Worm (Caenorhabditis elegans): Measurements from ENCODE around the gene fbxb-6.
A peak's percentile ranks its signal among the peaks of the same experiment; 100 is the strongest.

The fbxb-6 gene

DNA sequence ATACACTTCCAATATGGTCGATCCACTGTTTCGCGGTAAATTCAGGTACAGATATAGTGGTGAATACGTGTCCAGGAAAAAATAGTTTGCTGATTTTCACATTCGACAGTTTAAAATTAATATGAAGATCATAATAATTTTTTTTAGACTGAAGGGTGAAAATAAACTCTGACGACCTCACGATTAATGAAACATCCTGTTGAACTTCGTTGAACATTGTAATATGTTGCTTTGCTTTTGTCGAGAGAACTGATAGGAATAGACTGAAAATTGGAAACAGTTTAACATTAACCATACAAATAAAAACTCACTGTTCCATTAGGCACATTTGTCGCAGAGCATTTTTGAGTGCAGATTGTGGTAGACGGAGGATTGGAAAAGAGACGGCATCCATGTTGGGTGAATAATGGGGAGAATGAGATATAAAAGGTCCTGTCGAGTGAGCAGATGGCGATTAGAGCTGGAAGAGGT lies 28.9 kb downstream of the fbxb-6 start, which contains the start of gene fbxb-37:
Gene fbxb-37 (minus strand): TSS at position 421 of the 471 bp plus-strand sequence.
- no peak for TF ChIP-seq fos-1 (tag; optimal IDR thresholded peaks at IDR 0.05)
- no peak for TF ChIP-seq nhr-12 (tag; optimal IDR thresholded peaks at IDR 0.05)
- TF ChIP-seq zag-1 (tag; optimal IDR thresholded peaks at IDR 0.05), result no peak

ce11 chrII:2094924-2095650 lies 30.5 kb downstream of the fbxb-6 start, which contains the start of gene T16A1.2:
Gene T16A1.2, plus strand, starts transcription at chrII:2095600.
- TF ChIP-seq elt-3 (tag; optimal IDR thresholded peaks at IDR 0.05) (no peak), nhr-77 (tag; optimal IDR thresholded peaks at IDR 0.05) (no peak), pqm-1 (tag; optimal IDR thresholded peaks at IDR 0.05) (no peak), egl-27 (tag; optimal IDR thresholded peaks at IDR 0.05) (no peak), egl-5 (tag; optimal IDR thresholded peaks at IDR 0.05) (no peak), ZK546.5 (tag; optimal IDR thresholded peaks at IDR 0.05) (no peak), zag-1 (tag; optimal IDR thresholded peaks at IDR 0.05) (no peak), ztf-11 (tag; optimal IDR thresholded peaks at IDR 0.05) (no peak), nhr-12 (tag; optimal IDR thresholded peaks at IDR 0.05) (no peak), nhr-43 (tag; optimal IDR thresholded peaks at IDR 0.05; ENCODE audit: poor library complexity, severe bottlenecking) (no peak)

DNA sequence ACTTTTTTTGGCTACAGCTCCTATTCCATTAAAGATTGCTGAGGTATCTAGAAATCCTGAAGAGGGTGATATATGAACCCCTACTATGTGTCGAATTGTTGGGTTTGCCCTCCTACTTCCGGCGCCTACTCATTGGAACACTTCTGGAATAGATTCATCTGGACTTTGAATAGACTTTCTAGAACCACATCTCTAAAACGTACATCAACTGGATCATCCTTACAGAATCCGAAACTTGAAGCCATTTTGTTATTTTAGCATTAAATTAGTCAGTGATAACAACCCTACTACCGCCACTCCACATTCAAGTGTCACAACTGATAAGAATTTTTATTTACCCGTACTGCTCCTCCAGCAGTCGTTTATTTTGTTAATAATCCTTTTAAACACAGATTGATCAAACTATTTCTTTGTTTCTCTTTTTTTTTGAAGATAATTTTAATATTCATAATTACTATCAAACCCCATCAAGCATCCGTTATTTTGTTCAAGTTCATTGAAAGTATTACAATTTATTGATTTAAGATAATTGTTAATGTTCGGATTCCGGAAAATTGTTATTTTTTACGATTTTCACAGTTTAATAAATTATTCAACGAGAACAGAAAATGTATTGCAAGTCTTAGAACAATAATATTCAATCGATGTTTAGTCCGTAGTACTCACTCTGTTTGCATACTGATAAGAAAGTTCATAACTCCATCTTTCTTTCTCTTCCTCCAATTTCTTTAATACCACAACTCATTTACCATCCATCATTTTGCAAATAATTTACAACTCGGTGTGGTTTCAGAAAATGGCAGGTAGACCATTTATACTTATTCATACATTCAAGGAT lies 34.8 kb downstream of the fbxb-6 start, which contains the start of gene math-42:
Gene math-42 (plus strand): TSS at position 788 of the 838 bp plus-strand sequence.
- no peak for TF ChIP-seq ceh-16 (tag; optimal IDR thresholded peaks at IDR 0.05)
- TF ChIP-seq skn-1 (tag; optimal IDR thresholded peaks at IDR 0.05), result no peak
- TF ChIP-seq nhr-11 (tag; optimal IDR thresholded peaks at IDR 0.05), result no peak
- no peak for TF ChIP-seq ceh-28 (tag; optimal IDR thresholded peaks at IDR 0.05)
- TF ChIP-seq aly-2 (tag; optimal IDR thresholded peaks at IDR 0.05), result no peak
- no peak for TF ChIP-seq hmg-11 (tag; optimal IDR thresholded peaks at IDR 0.05)
- TF ChIP-seq elt-2 (tag; optimal IDR thresholded peaks at IDR 0.05), result peak; percentile 60

- TF ChIP-seq aly-2 (tag; optimal IDR thresholded peaks at IDR 0.05), result no peak
- no peak for TF ChIP-seq ZK546.5 (tag; optimal IDR thresholded peaks at IDR 0.05)
- no peak for TF ChIP-seq elt-3 (tag; optimal IDR thresholded peaks at IDR 0.05)
- no peak for TF ChIP-seq mml-1 (tag; optimal IDR thresholded peaks at IDR 0.05)
- TF ChIP-seq unc-62 (GFP tag; optimal IDR thresholded peaks at IDR 0.05), result no peak
- TF ChIP-seq zag-1 (tag; optimal IDR thresholded peaks at IDR 0.05), result no peak
- no peak for TF ChIP-seq nhr-23 (tag; optimal IDR thresholded peaks at IDR 0.05)
- no peak for TF ChIP-seq nhr-76 (tag; optimal IDR thresholded peaks at IDR 0.05)
- TF ChIP-seq ceh-16 (tag; optimal IDR thresholded peaks at IDR 0.05), result no peak
- TF ChIP-seq snpc-4 (tag; optimal IDR thresholded peaks at IDR 0.05), result no peak
- TF ChIP-seq fkh-2 (tag; optimal IDR thresholded peaks at IDR 0.05), result no peak
- no peak for TF ChIP-seq jun-1 (tag; optimal IDR thresholded peaks at IDR 0.05)
- no peak for TF ChIP-seq fos-1 (tag; optimal IDR thresholded peaks at IDR 0.05)
- TF ChIP-seq mdl-1 (tag; optimal IDR thresholded peaks at IDR 0.05), result no peak
- TF ChIP-seq nhr-237 (tag; optimal IDR thresholded peaks at IDR 0.05), result no peak
- no peak for TF ChIP-seq daf-12 (tag; optimal IDR thresholded peaks at IDR 0.05)
- TF ChIP-seq nhr-67 (tag; optimal IDR thresholded peaks at IDR 0.05), result no peak
Measured at ce11 chrII:2108295-2108694, 43.7 kb downstream of the fbxb-6 start, which contains the start of gene R52.4. Gene R52.4, minus strand, starts transcription at chrII:2108395.

DNA sequence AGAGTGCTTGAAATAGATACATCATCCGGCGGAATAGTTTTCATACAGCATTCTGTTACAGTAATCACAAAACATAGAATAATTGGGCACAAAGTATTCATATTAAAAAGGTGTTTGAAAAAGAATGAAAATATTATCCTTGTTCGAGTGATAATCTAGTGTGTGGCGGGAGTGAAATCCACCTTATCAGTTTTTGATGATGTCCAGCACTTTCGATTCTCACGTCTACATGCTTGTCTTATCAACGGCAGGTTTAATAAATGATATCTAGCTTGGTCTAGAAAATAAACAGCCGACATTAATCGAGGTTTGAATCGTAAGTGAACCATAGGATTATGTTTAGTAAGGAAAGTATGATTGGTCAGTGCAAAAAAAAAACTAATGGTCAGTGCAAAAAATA lies 45.3 kb downstream of the fbxb-6 start, which contains the start of gene R52.5:
Gene R52.5 (minus strand): TSS at position 101 of the 400 bp plus-strand sequence.
- TF ChIP-seq fkh-2 (tag; optimal IDR thresholded peaks at IDR 0.05) (no peak), ceh-16 (tag; optimal IDR thresholded peaks at IDR 0.05) (no peak), nhr-28 (tag; optimal IDR thresholded peaks at IDR 0.05) (no peak), nhr-76 (tag; optimal IDR thresholded peaks at IDR 0.05) (no peak), ZK546.5 (tag; optimal IDR thresholded peaks at IDR 0.05) (no peak), ama-1 (optimal IDR thresholded peaks at IDR 0.05) (no peak), ceh-28 (tag; optimal IDR thresholded peaks at IDR 0.05) (no peak), lin-15B (tag; optimal IDR thresholded peaks at IDR 0.05) (no peak), unc-62 (GFP tag; optimal IDR thresholded peaks at IDR 0.05) (no peak), nhr-11 (tag; optimal IDR thresholded peaks at IDR 0.05) (no peak), mdl-1 (tag; optimal IDR thresholded peaks at IDR 0.05) (no peak), jun-1 (tag; optimal IDR thresholded peaks at IDR 0.05) (no peak), lin-39 (tag; optimal IDR thresholded peaks at IDR 0.05) (no peak), aly-2 (tag; optimal IDR thresholded peaks at IDR 0.05) (no peak), skn-1 (tag; optimal IDR thresholded peaks at IDR 0.05) (no peak), ztf-11 (tag; optimal IDR thresholded peaks at IDR 0.05) (no peak), fkh-10 (GFP tag; optimal IDR thresholded peaks at IDR 0.05) (no peak), ztf-4 (tag; optimal IDR thresholded peaks at IDR 0.05) (no peak), ceh-82 (tag; optimal IDR thresholded peaks at IDR 0.05) (no peak)
